Fruit fly (Drosophila melanogaster): ENCODE data around the gene TTLL15.

TTLL15 gene

DNA sequence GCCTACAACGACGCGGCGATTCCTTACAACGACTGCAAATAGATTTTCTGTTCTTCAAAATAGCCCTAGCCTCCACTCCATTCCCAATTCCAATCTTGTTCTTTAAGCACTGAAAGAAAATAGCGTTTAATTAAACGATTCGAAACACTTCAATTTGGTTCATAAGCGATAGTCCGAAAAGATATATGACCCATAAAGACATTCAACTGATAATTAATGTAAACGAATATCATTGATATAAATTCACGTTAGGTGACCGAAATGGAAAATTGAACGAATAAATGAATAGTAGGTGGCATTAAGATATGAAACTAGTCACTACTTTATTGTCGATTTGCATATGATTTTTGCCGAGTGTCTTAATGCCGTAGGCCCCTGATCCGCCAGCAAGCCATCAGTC lies 14.7 kb downstream of the TTLL15 start:
- TF ChIP-seq CTCF (optimal IDR thresholded peaks at IDR 0.05), result no peak
- TF ChIP-seq CG8478 (optimal IDR thresholded peaks at IDR 0.05), result no peak

DNA sequence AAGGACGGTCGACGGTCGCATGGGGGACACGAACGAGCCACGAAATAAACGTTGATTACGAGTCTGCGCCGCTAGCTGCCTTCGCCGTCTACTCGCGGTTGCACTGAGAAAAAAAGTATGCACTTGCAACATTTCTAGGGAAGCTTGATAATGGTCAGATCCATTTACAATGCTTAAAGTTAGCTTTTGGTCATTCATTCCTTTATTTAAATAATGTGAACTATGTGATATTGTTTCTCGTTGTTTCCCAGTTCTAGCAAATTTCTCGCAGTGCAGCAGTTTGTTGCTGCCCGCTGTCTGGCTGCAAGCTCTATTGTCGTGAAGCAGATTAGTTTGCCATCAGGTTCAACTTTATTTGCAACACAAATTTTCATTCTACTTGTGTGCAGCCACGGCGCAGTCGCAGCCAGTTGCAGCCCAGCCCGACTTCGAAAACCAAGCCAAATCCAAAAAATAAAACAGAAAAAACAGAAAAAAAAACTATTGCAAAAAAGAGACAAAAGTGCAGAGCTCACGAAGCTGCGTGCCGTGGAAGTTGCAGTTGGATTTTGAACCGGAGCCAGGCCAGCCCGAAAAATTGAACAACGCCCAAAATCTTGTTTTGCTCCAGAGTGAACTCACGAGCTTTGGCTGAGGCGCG lies 17.6 kb downstream of the TTLL15 start:
- TF ChIP-seq CTCF (optimal IDR thresholded peaks at IDR 0.05) (no peak), CG8478 (optimal IDR thresholded peaks at IDR 0.05) (no peak)

DNA sequence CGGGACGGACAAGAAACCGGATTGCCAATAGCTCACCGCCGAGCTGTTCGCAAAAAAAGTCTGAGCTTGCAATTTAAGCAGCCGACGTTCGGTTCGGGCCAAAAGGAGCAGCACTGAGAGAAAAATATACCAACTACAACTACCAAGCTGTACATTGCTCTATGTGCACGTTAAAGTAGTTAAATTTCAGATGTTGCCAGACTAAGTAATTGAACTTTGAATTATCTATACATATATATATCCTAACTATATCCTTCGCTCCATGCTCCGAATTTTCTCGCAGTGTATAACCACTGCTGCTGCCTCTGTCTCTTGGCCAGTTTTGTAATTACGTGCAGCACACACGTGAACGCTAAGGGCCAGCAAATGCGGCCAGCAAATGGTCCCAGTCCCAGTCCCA lies 19.8 kb downstream of the TTLL15 start:
- no peak for TF ChIP-seq CTCF (optimal IDR thresholded peaks at IDR 0.05)
- TF ChIP-seq CG8478 (optimal IDR thresholded peaks at IDR 0.05), result no peak

DNA sequence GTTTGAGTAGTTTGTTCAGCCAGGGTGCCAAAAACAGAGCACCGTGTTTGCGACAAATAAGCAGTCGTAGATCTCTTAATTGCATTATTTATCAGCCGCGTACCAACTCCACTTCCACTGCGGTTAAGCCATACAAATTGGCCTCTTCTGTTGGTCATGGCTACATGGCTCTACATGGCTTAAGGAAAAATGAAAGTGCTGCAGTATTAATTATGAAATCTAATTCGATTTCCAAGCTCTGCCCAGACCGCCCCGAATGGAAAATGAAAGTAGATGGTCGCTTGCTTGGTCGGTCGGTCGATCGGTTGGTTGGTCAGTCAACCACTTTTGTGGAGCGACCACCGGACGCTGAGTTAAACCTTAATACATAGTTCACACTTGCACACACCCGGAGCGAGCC lies 21.8 kb downstream of the TTLL15 start:
- TF ChIP-seq CTCF (optimal IDR thresholded peaks at IDR 0.05) (no peak), CG8478 (optimal IDR thresholded peaks at IDR 0.05) (no peak)

DNA sequence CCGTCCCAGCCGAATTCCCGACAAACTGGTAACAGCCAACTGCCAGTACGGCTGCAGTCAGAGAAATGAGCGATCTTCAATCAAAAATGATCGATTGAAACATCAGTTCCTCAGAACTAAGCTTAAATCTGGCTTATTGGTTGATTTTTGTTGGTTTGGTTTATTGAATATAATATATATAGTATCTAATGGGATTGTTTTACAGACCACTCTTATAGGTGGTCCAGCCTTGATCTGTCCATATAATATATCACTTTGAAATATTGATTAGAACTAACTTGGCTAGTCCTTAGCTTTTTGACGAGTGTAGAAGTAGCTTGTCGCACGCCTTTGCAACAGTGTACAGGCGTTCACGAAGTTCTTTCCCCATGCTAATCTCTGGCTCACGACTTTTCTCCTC lies 27.3 kb downstream of the TTLL15 start:
- TF ChIP-seq CTCF (optimal IDR thresholded peaks at IDR 0.05), result no peak
- TF ChIP-seq CG8478 (optimal IDR thresholded peaks at IDR 0.05), result no peak

DNA sequence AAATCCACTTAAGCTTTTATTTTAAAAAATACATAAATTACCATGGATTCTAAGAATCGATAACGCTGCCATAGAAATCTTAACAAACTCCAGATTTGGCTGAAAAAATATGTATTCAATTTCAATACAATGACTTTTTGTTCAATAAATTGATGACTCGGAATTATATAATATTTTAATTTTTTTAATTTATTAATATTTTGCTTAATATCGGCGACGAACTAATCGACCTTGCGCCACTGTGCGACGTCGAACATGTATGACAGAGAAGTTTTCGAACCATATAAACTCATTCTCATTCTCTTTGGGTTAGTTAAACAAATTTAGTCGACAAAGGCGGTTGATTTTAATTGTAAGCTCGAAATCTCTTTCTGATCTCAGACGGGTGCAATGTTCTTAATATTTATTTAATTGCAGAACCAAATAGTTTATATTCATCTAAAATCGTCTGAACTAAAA lies 34.5 kb downstream of the TTLL15 start, which contains the start of gene CG42394:
Gene CG42394 (plus strand): TSS at position 311 of the 459 bp plus-strand sequence.
- TF ChIP-seq CG8478 (optimal IDR thresholded peaks at IDR 0.05) (no peak), CTCF (optimal IDR thresholded peaks at IDR 0.05) (no peak)

DNA sequence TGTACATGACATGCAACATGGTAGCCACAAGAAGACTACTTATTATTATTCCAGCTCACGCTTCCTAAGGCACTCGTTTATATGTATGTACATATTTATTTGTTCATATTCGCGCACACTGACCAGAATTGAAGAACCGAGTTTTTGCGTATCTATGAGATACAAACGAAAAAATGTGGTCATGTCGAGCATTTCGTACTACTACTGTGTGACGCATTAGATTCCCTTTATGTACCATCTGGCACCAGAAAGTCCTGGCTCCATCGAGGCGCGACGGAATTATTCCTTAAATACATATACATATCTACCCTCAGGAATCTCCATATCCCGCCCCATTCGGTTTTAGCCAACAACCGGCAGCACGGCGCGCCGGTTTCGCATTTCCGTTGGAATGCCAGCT lies 35.5 kb downstream of the TTLL15 start:
- TF ChIP-seq CG8478 (optimal IDR thresholded peaks at IDR 0.05) (no peak), CTCF (optimal IDR thresholded peaks at IDR 0.05) (no peak)

DNA sequence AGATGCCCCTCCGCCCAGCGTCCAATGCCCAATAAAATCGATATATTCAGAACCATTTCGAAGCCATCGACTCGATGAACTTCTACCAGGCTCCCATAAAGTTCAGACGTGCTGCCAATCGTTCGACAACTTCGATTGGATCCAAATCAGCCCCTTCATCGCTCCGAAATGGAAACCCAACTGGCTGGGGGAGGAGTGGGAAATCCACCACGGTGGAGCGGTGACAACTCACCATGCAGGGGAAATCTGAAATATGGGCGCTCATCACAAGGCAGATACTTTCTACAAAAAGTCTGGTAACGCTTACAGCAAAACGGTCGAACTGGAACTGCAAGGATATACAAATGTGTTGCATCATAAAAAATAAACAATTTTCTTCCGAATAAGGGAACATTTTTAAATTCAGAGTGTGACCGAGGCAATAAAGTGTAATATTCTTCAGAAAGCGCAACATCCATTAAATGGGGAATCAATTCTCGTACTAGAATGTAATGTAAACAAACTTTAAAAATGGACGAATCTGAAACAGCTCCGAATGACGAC lies 37.2 kb downstream of the TTLL15 start, which contains the start of gene CG4565:
Gene CG4565 (plus strand): TSS at position 493 of the 543 bp plus-strand sequence.
- TF ChIP-seq CG8478 (optimal IDR thresholded peaks at IDR 0.05) (no peak), CTCF (optimal IDR thresholded peaks at IDR 0.05) (no peak)

DNA sequence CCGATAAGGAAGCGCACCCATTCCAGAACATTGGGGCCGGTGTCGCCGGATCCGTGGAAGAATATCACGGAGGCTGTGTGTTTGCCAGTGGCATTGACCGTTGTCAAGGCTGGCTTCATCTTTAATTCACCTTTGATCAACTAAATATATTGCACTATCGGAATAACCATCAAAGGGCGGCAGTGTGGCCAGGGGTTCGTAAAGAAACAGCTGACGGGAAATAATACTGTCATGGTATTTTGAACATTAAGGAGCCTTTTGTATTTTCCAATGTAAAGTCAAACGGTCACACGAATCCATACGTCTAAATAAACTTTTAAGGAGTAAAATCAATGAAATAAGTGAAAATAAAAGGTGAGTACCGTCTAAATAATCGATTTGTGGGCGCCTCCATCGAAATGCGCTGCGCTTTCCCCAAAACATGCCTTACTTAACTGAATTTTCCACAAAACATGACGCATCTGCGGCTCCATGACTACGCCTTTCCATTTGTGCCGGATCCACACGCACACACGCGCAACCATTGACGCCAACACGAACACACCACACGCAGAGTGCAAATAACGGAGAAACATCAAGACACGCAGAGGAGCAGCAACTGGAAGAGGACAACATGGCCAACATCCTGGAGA lies 39.3 kb downstream of the TTLL15 start, which contains the start of the genes CG6567 and CG4511:
Gene CG6567 (minus strand): TSS at position 209 of the 632 bp plus-strand sequence.
Gene CG4511 (plus strand): TSS at position 259 of the 632 bp plus-strand sequence.
- TF ChIP-seq CTCF (optimal IDR thresholded peaks at IDR 0.05) (no peak), CG8478 (optimal IDR thresholded peaks at IDR 0.05) (no peak)

DNA sequence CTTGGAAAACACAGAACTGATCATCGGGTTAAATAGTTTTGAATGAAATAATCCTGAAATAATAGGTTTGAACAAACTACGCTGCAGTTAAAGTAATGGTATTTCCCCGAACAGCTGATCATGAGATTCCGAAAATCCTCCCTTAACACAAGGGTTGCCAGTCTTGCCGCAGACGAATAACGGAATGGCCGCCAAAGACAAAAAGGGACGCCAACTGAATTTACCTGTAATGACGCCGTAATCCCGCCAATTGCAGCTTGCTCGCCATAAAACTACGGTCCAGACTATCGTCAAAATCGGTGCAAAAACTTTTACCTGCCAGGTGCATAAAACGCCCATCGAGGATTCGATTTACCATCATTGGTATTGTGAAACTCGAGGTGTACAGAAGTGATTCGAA lies 41.5 kb downstream of the TTLL15 start, which contains the start of gene CG4570:
Gene CG4570 (plus strand): TSS at position 190 of the 400 bp plus-strand sequence.
- TF ChIP-seq CG8478 (optimal IDR thresholded peaks at IDR 0.05) (no peak), CTCF (optimal IDR thresholded peaks at IDR 0.05) (no peak)

DNA sequence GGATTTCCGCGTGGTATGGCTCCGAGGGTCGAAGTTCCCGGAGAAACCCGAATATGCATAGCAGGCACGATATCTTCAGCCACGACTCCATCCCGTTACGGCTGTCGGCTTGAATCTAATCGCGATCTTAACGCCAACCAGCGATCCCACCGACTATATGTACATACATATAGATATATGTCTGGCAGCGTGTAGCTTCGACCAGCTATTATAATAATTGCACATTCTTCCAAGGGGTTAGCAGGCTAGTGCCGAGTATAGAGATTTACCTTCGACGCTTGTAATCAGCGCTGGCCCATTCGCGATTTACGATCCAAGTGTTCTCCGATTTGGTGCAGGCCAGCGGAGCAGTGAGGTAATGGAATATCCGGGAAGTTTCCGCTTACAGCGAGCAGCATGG lies 44.6 kb downstream of the TTLL15 start, which contains the start of gene CG14694:
Gene CG14694 (minus strand): TSS at position 101 of the 400 bp plus-strand sequence.
- no peak for TF ChIP-seq CG8478 (optimal IDR thresholded peaks at IDR 0.05)
- no peak for TF ChIP-seq CTCF (optimal IDR thresholded peaks at IDR 0.05)

DNA sequence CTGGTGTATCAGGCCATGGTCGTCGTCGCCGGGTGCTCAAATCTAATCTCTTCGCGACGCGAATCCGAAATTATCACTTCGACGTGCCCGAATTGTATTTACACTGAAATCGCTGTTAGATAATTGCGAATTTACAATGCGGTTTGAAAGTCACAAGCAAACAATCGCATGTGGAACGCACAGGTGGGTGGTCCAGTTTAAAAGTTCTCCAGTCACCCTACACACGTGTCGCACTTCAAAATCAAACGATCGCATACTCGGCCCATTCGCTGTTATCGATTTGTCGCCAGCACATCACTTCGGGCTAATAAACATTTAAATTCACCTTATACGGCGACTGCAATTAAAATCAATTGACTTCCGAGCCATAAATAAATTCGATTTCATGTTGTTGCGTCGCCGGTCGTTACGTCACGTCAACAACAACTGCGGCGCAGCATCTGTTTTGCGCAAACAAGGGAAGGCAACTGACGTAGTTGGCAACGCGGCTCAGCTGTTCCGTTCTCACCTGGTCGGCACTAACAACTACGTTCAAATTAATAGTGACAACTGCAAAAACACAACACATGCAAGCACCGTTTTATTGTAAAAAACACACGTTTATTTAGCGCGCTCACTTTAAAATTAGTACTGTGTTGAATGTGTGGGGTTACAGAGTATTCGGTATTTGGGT lies 47.8 kb downstream of the TTLL15 start, which contains the start of gene CG6574:
Gene CG6574 (minus strand): TSS at position 216 of the 673 bp plus-strand sequence.
- no peak for TF ChIP-seq CTCF (optimal IDR thresholded peaks at IDR 0.05)
- TF ChIP-seq CG8478 (optimal IDR thresholded peaks at IDR 0.05), result no peak

DNA sequence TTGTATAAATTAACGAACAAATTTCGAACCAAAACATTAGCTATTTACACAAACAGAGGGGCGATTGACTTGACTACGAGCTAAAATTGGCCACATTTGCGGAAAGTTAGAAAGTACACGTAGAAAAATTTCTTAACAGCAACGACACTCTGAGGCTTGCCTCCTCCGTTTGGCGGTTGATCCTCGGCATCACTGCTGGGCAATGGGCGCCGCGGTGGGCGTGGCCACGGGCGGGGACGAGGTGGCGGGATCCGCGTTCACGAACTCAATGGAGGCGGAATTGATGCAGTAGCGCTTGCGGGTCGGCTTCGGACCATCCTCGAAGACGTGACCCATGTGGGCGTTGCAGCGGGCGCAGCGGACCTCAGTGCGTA lies 48.3 kb downstream of the TTLL15 start:
- TF ChIP-seq CG8478 (optimal IDR thresholded peaks at IDR 0.05) (no peak), CTCF (optimal IDR thresholded peaks at IDR 0.05) (no peak)

DNA sequence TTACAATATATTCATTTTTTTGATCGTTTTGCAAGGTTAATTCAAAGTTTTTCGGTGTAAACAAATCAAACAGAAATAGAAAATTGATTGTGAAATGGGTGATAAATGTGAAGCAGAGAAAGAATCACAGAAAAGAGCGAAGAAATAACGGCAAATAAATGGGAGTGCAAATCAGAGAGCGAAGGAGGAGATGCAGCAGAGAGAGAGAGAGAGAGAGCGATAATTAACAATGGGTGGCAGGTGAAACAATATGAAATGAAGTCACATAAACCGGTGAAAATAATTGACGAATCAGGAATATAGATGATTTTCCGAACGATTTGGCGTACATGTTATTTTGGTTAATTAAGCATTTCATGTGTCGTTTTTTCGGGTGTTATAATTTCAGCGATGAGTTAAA lies 48.9 kb downstream of the TTLL15 start:
- TF ChIP-seq CTCF (optimal IDR thresholded peaks at IDR 0.05) (no peak), CG8478 (optimal IDR thresholded peaks at IDR 0.05) (no peak)
